Fruit fly (Drosophila melanogaster) whole organism, adult: Measurements from ENCODE around the gene CG9586.

Experiments used
- CG14711 ChIP-seq: fragments of 200-800 bp; sonication (Bioruptor generic); optimal IDR thresholded peaks from 2 replicates; lab custom pipeline; 2018; ENCODE audit warnings: missing biosample characterization, mild to moderate bottlenecking, missing genetic modification characterization, moderate library complexity
- CG33017 ChIP-seq: fragments of 200-800 bp; sonication (Bioruptor generic); optimal IDR thresholded peaks from 2 replicates; lab custom pipeline; 2018; ENCODE audit warnings: missing biosample characterization, mild to moderate bottlenecking, missing genetic modification characterization, moderate library complexity
- CG5204 ChIP-seq: fragments of 200-800 bp; sonication (Bioruptor generic); optimal IDR thresholded peaks from 2 replicates; lab custom pipeline; 2016; ENCODE audit warnings: missing biosample characterization, missing genetic modification characterization
- Clk ChIP-seq: fragments of 200-800 bp; sonication (Bioruptor generic); optimal IDR thresholded peaks from 2 replicates; lab custom pipeline; 2017; ENCODE audit warnings: missing biosample characterization, missing genetic modification characterization
- Hr96 ChIP-seq: fragments of 200-800 bp; sonication (Bioruptor generic); optimal IDR thresholded peaks from 2 replicates; lab custom pipeline; 2016; ENCODE audit warnings: missing biosample characterization, missing genetic modification characterization
- cnc ChIP-seq, 2 experiments: fragments of >200 bp; optimal IDR thresholded peaks; 2 replicates each; lab custom pipeline; 2017
- kay ChIP-seq: fragments of 200-800 bp; sonication (Bioruptor generic); peaks from one replicate; lab custom pipeline; 2016; ENCODE audit warnings: missing biosample characterization, missing genetic modification characterization, borderline replicate concordance
- pad ChIP-seq: fragments of 200-800 bp; sonication (Bioruptor generic); optimal IDR thresholded peaks from 3 replicates; lab custom pipeline; 2017; ENCODE audit warnings: missing biosample characterization, missing genetic modification characterization, mild to moderate bottlenecking, moderate library complexity, missing genetic modification reagents
- tj ChIP-seq: fragments of 200-800 bp; sonication (Bioruptor generic); optimal IDR thresholded peaks from 3 replicates; lab custom pipeline; 2017; ENCODE audit warnings: missing biosample characterization, mild to moderate bottlenecking, missing genetic modification characterization, moderate library complexity
- toe ChIP-seq: fragments of 200-800 bp; sonication (Bioruptor generic); optimal IDR thresholded peaks from 2 replicates; lab custom pipeline; 2016; ENCODE audit warnings: missing biosample characterization, missing genetic modification characterization

DNA sequence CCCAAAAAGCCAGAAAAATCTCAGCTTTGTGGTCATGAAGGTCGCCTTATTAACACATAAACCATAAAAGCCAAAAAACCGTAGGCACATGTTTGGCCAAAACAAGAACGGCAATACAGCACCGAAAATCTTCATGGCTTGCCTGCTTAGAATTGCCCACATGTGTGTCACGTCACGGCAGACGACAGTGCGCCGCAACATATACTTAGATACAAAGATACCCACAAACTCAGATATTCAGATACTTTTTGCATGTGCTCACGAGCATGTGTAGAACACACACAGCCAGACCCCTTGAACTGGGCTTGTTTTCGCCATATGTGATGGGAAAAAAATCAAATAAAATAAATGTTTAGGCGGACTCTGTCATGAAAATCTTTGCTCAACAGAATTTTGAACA, 15.5 kb downstream of the CG9586 start:
- TF ChIP-seq tj (GFP tag; lab: Kevin White, UChicago) (no peak), toe (no peak), Hr96 (GFP tag; lab: Kevin White, UChicago) (no peak), CG14711 (tag; lab: Kevin White, UChicago) (no peak), Clk (GFP tag; lab: Kevin White, UChicago) (no peak), cnc (optimal IDR thresholded peaks at IDR 0.05; lab: Kevin White, UChicago) (no peak), CG5204 (GFP tag; lab: Kevin White, UChicago) (no peak), kay (GFP tag; lab: Kevin White, UChicago) (no peak), pad (no peak), CG33017 (tag; lab: Kevin White, UChicago) (no peak)
